Fruit fly (Drosophila melanogaster): Measurements from ENCODE around the gene CG3823.

The CG3823 gene

dm6 chrX:6263614-6264130 is 40.1 kb upstream of the CG3823 start (continued):
- peak; percentile 49 for TF ChIP-seq jing (GFP tag; optimal IDR thresholded peaks at IDR 0.05)
- TF ChIP-seq CG13624 (GFP tag; optimal IDR thresholded peaks at IDR 0.05): peak; percentile 49
- TF ChIP-seq CG15601 (tag; optimal IDR thresholded peaks at IDR 0.05): peak; percentile 23
- TF ChIP-seq CG12219 (GFP tag; optimal IDR thresholded peaks at IDR 0.05): peak; percentile 83
- TF ChIP-seq Deaf1 (tag; optimal IDR thresholded peaks at IDR 0.05): peak; percentile 63
- TF ChIP-seq ATbp (GFP tag; optimal IDR thresholded peaks at IDR 0.05): peak; percentile 68
- TF ChIP-seq ems (GFP tag; optimal IDR thresholded peaks at IDR 0.05): peak; percentile 74
- TF ChIP-seq Atf3 (GFP tag; optimal IDR thresholded peaks at IDR 0.05): peak; percentile 11
- TF ChIP-seq Eip74EF (GFP tag; optimal IDR thresholded peaks at IDR 0.05): peak in 1 of 2 experiments; percentile 82
- 0 out of 3 replicates have a peak, but pooled peaks have one; percentile 41 for TF ChIP-seq CG11560 (tag; IDR thresholded peaks at IDR 0.05)
- peak; percentile 83 for TF ChIP-seq CG6854 (GFP tag; optimal IDR thresholded peaks at IDR 0.05)
- peak; percentile 66 for TF ChIP-seq Abd-B (GFP tag; optimal IDR thresholded peaks at IDR 0.05)
- no peak for TF ChIP-seq CG14860 (GFP tag; IDR thresholded peaks at IDR 0.05; ENCODE audit: partially characterized antibody)
- peak; percentile 55 for TF ChIP-seq Max (GFP tag; optimal IDR thresholded peaks at IDR 0.05)
- TF ChIP-seq D19A (tag; optimal IDR thresholded peaks at IDR 0.05): peak; percentile 77
- no peak for TF ChIP-seq kni (GFP tag; optimal IDR thresholded peaks at IDR 0.05)
- peak; percentile 61 for TF ChIP-seq CG4854 (GFP tag; optimal IDR thresholded peaks at IDR 0.05)
- no peak for TF ChIP-seq ERR (GFP tag; optimal IDR thresholded peaks at IDR 0.05)
- TF ChIP-seq pb (GFP tag; optimal IDR thresholded peaks at IDR 0.05): peak; percentile 40
- no peak for TF ChIP-seq CG13123 (GFP tag; optimal IDR thresholded peaks at IDR 0.05)
- TF ChIP-seq CG18262 (tag; optimal IDR thresholded peaks at IDR 0.05): peak; percentile 81
- TF ChIP-seq CG5245 (GFP tag; optimal IDR thresholded peaks at IDR 0.05): peak; percentile 38
- peak; percentile 33; the same call in 1 of the 2 replicates for TF ChIP-seq CG6272 (GFP tag; IDR thresholded peaks at IDR 0.05)
- TF ChIP-seq sima (GFP tag; optimal IDR thresholded peaks at IDR 0.05): no peak
- peak; percentile 60 for TF ChIP-seq CG7786 (GFP tag; optimal IDR thresholded peaks at IDR 0.05)
- TF ChIP-seq D (optimal IDR thresholded peaks at IDR 0.05): no peak
- peak; percentile 74 for TF ChIP-seq D (GFP tag; optimal IDR thresholded peaks at IDR 0.05)
- TF ChIP-seq lmd (GFP tag; IDR thresholded peaks at IDR 0.05): peak; percentile 77
- no peak for TF ChIP-seq CG13287 (GFP tag; IDR thresholded peaks at IDR 0.05; ENCODE audit: partially characterized antibody)
- peak; percentile 4 to 87 for TF ChIP-seq Hr51 (GFP tag; optimal IDR thresholded peaks at IDR 0.05)
- TF ChIP-seq NC2α (GFP tag; optimal IDR thresholded peaks at IDR 0.05): no peak
- peak; percentile 34; the same call in 1 of the 2 replicates for TF ChIP-seq CG14667 (GFP tag; IDR thresholded peaks at IDR 0.05)
- no peak for TF ChIP-seq wor (GFP tag; IDR thresholded peaks at IDR 0.05)
- peak; percentile 83 for TF ChIP-seq grau (tag; optimal IDR thresholded peaks at IDR 0.05)
- TF ChIP-seq h (optimal IDR thresholded peaks at IDR 0.05): no peak
- 0 out of 2 replicates have a peak, but pooled peaks have one; percentile 10 for TF ChIP-seq crol (GFP tag; IDR thresholded peaks at IDR 0.05)
- TF ChIP-seq CG15073 (GFP tag; optimal IDR thresholded peaks at IDR 0.05): no peak
- TF ChIP-seq HHEX (GFP tag; optimal IDR thresholded peaks at IDR 0.05): peak; percentile 82
- no peak for TF ChIP-seq pita (GFP tag; optimal IDR thresholded peaks at IDR 0.05)
- peak; percentile 61 for TF ChIP-seq sisA (GFP tag; IDR thresholded peaks at IDR 0.05)
- TF ChIP-seq CG16863 (GFP tag; optimal IDR thresholded peaks at IDR 0.05): peak; percentile 35
- TF ChIP-seq CG11695 (GFP tag; IDR thresholded peaks at IDR 0.05): peak; percentile 78
- TF ChIP-seq Bdp1 (GFP tag; optimal IDR thresholded peaks at IDR 0.05): peak; percentile 33
- peak; percentile 84 for TF ChIP-seq Oli (tag; optimal IDR thresholded peaks at IDR 0.05)
- TF ChIP-seq seq (GFP tag; IDR thresholded peaks at IDR 0.05): peak; percentile 82
- no peak for TF ChIP-seq luna (GFP tag; optimal IDR thresholded peaks at IDR 0.05)
- peak; percentile 44 for TF ChIP-seq CG7987 (GFP tag; optimal IDR thresholded peaks at IDR 0.05)
- TF ChIP-seq CG3065 (GFP tag; optimal IDR thresholded peaks at IDR 0.05): no peak
- 0 out of 2 replicates have a peak, but pooled peaks have one; percentile 15 for TF ChIP-seq Poxn (GFP tag; IDR thresholded peaks at IDR 0.05)
- TF ChIP-seq Fer2 (tag; optimal IDR thresholded peaks at IDR 0.05): peak; percentile 13
- TF ChIP-seq CG13296 (GFP tag; optimal IDR thresholded peaks at IDR 0.05): peak; percentile 87

Measured in whole organism, embryonic.